Worm (Caenorhabditis elegans): Measurements from ENCODE around the gene ZK622.5.

Gene ZK622.5

DNA sequence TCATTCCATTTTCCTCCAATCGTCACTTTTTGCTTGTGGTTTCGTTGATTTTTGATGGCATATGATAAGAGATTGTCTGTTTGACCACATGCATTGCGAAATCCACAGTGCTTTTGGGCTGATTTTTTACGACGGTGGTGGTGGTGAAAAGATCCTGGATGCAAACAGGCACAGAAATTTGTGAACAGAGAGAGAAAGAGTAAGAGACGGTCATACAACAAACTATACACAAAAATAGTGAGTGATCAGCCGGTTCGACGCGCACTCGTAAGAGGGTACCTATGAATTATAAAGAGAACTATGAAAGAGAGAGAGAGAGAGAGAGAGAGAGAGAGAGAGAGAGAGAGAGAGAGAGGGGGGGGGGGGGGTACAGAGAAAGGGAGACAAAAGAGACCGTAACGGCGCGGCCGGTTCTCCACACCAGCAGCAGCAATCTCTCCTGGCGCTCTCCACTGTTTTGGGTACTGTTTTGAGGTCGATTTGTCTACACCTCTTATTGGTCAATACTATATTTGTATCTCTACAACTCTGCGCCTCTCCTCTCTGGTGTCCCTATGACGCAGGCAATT lies 32.6 kb downstream of the ZK622.5 start (continued):
- TF ChIP-seq elt-4 (tag; optimal IDR thresholded peaks at IDR 0.05) = no peak

ce11 chrII:5322732-5323326 lies 33.6 kb downstream of the ZK622.5 start, which contains the start of gene vhp-1:
vhp-1 (plus strand) TSS chrII:5323276.
- no peak for TF ChIP-seq unc-42 (tag; optimal IDR thresholded peaks at IDR 0.05)
- TF ChIP-seq ceh-14 (tag; optimal IDR thresholded peaks at IDR 0.05) = no peak
- no peak for TF ChIP-seq ceh-9 (tag; optimal IDR thresholded peaks at IDR 0.05)
- TF ChIP-seq syd-9 (tag; optimal IDR thresholded peaks at IDR 0.05) = no peak

- TF ChIP-seq fkh-10 (GFP tag; optimal IDR thresholded peaks at IDR 0.05) (no peak), ceh-24 (tag; optimal IDR thresholded peaks at IDR 0.05) (no peak), pqm-1 (tag; optimal IDR thresholded peaks at IDR 0.05) (peak; percentile 67), elt-2 (tag; optimal IDR thresholded peaks at IDR 0.05) (peak; percentile 99)
These were observed 34.5 kb downstream of the ZK622.5 start for ce11 chrII:5323773-5324172.

ce11 chrII:5324653-5325052 lies 35.4 kb downstream of the ZK622.5 start:
- TF ChIP-seq fkh-10 (GFP tag; optimal IDR thresholded peaks at IDR 0.05) (no peak), tbx-7 (tag; optimal IDR thresholded peaks at IDR 0.05) (no peak), C08G9.2 (tag; optimal IDR thresholded peaks at IDR 0.05) (no peak)

ce11 chrII:5326024-5326627 lies 36.9 kb downstream of the ZK622.5 start:
- peak; percentile 27 for TF ChIP-seq rnt-1 (tag; optimal IDR thresholded peaks at IDR 0.05)
- peak; percentile 8 for TF ChIP-seq unc-42 (tag; optimal IDR thresholded peaks at IDR 0.05)
- TF ChIP-seq ceh-22 (tag; optimal IDR thresholded peaks at IDR 0.05) = no peak
- peak; percentile 32 for TF ChIP-seq ceh-31 (tag; optimal IDR thresholded peaks at IDR 0.05)
- TF ChIP-seq fkh-10 (GFP tag; optimal IDR thresholded peaks at IDR 0.05) = peak; percentile 15
- peak; percentile 28 for TF ChIP-seq ceh-18 (tag; optimal IDR thresholded peaks at IDR 0.05)
- TF ChIP-seq unc-55 (GFP tag; optimal IDR thresholded peaks at IDR 0.05) = peak; percentile 52
- TF ChIP-seq tbx-2 (tag; optimal IDR thresholded peaks at IDR 0.05) = peak; percentile 21
- TF ChIP-seq elt-2 (tag; optimal IDR thresholded peaks at IDR 0.05) = peak; percentile 26
- TF ChIP-seq T23F11.4 (GFP tag; optimal IDR thresholded peaks at IDR 0.05) = no peak

ce11 chrII:5326891-5327290 lies 37.6 kb downstream of the ZK622.5 start:
- TF ChIP-seq hlh-15 (tag; optimal IDR thresholded peaks at IDR 0.05) (no peak), nfya-1 (tag; optimal IDR thresholded peaks at IDR 0.05) (no peak), ceh-48 (tag; optimal IDR thresholded peaks at IDR 0.05) (no peak), pqm-1 (tag; optimal IDR thresholded peaks at IDR 0.05) (no peak), syd-9 (tag; optimal IDR thresholded peaks at IDR 0.05) (no peak), unc-55 (GFP tag; optimal IDR thresholded peaks at IDR 0.05) (no peak), pha-2 (tag; optimal IDR thresholded peaks at IDR 0.05) (no peak), fax-1 (tag; optimal IDR thresholded peaks at IDR 0.05) (no peak), ceh-19 (GFP tag; optimal IDR thresholded peaks at IDR 0.05) (no peak), ceh-6 (GFP tag; optimal IDR thresholded peaks at IDR 0.05) (no peak), hlh-6 (tag; optimal IDR thresholded peaks at IDR 0.05) (no peak), ceh-45 (GFP tag; IDR thresholded peaks at IDR 0.05) (no peak), pax-1 (tag; optimal IDR thresholded peaks at IDR 0.05) (no peak), sdc-2 (tag; optimal IDR thresholded peaks at IDR 0.05) (no peak), lim-6 (tag; optimal IDR thresholded peaks at IDR 0.05) (no peak), elt-4 (tag; optimal IDR thresholded peaks at IDR 0.05) (no peak), unc-42 (tag; optimal IDR thresholded peaks at IDR 0.05) (no peak), ceh-30 (tag; optimal IDR thresholded peaks at IDR 0.05) (no peak)

All from whole organism, late embryonic.